Worm (Caenorhabditis elegans): ENCODE measurements around the gene npr-42.

The npr-42 gene

DNA sequence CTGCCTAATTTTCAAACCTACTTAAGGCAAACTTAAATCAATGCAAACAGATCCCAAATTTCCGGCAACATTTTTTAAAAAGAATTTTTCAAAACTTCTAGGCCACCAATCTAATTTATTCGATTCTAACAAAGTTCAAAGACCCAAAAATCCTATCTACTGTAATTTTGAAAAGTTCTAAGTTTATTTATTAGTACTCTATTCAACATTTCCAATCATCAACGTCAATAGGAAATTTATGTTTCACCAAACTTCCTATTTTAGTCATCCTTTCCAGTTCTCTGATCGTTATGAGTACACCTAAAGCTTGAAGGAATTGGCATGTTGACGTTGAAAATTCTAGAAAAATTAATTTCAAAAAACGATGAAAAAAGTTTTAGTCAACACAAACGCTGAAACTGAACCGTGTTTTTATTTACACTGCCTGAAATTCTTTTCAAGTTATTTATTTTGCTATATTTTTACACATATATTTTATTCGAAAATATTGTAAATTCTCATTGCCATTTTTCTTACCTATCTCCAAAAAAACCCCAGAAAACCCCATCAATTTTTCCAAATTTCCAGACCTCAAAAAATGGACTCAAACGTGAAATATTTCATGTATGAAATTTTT, at the start of gene npr-42:
npr-42 (plus strand) TSS at position 566 of the 616 bp plus-strand sequence.
- no peak for TF ChIP-seq unc-62 (GFP tag; optimal IDR thresholded peaks at IDR 0.05)

DNA sequence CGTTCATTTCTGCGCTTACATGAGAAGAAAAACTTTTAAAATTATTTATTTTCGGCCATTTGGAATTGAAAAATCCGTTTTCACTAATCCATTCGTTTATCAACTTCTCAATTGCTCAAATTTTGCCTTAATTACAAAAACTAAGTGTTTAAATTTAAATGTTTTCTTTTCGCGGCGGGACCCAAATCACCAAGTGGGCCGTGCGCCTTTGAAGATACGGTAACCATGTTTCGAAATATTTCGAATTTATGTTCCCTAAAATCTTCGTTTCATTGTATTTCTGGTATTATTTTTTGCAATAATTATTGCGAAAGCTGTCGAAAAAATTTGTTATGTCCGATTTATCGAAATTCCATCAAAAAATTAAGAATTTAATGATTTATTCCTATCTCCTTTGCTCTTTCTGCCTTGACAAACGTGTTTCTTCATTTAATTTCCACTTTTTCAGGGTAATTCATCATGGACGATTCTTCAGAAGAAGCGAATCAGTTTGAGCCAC, 49.4 kb upstream of the npr-42 start, which contains the start of gene C16A11.4:
C16A11.4 (plus strand) TSS at position 449 of the 499 bp plus-strand sequence.
- TF ChIP-seq unc-62 (GFP tag; optimal IDR thresholded peaks at IDR 0.05): no peak

DNA sequence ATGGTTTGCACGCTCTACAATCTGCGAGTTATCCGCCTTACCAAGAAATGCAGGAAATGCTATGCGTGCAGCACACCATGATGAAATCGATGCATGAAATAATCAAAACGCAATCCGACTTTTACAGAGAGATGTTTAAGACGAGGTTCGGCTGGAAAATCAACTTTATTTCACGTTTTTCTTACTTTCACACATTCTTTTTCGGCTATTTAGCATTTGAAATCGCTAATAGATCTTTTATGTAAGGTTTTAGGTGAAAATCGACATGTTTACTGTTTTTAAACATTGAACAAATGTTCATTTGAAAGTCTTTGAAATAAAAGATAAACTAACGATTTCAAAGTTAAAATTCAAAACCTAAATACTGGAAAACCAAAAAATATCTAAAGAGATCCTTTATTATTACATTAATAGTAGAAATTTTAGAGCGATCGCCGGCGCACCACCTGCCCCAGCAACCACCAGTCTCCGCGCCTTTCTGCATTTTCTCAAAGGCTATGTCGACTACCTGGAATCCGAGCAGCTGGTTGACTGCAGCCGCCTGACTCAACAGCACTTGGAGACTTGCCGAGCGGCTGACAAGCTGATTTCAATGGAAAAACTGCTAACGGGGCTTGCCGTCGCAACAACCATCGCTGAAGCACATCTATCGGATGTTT, 47.8 kb upstream of the npr-42 start:
- no peak for TF ChIP-seq unc-62 (GFP tag; optimal IDR thresholded peaks at IDR 0.05)

DNA sequence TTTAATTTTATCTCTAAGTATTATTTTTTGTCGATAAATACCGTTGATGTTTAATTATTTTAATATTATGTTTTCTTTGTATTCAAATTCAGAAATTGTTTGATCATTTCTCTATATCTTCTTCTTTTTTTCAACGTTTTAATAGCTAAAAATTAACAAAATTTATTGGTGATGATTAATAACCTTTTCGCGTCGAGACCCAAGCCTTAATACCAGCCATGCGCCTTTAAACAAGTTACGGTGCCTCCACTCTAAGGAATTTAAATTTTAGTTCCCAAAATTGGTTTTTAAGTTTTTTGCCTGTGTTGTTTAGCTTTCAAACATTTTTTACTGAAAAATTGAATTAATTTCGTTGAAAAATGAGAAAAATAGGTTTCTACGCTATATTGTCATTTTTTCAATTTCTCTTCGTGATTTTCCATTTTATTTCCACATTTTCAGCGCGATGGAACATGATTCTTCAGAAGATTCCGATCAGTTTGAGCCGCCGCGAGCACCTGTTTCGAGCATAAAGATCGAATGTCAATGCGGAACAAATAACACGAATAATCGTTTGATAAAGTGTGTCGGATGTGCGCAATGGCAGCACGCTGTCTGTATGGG, 46.8 kb upstream of the npr-42 start, which contains the start of gene C16A11.3:
C16A11.3 (plus strand) TSS at position 440 of the 603 bp plus-strand sequence.
- no peak for TF ChIP-seq unc-62 (GFP tag; optimal IDR thresholded peaks at IDR 0.05)

DNA sequence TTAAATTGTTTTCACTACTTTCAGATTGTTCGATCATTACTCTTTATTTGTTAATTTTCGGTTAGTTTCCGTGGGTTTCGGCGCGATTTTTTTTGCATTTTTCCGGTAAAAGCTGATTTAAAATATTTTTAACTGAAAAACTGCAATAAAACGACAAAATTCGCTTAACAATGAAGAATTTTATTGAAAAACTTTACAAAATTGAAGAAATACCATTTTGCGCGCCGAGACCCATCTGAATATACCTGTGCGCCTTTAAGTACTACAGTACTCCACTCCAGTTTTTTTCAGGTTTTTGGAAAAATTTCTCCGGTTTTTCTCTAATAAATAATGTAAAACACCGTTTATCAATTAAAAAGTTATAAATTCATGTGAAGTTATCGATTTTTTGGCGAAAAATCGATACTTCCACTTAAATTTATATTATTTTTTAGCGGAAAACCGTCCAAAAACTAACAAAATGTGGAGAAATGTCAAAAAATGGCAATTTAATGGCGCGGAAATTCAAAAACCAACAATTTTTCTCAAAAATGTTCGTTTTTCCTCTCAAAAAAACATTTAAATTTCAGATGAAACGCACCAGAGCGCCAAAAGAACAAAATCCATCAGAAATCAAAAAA, 45.1 kb upstream of the npr-42 start, which contains the start of gene C16A11.10:
C16A11.10 (plus strand) TSS at position 570 of the 620 bp plus-strand sequence.
- no peak for TF ChIP-seq unc-62 (GFP tag; optimal IDR thresholded peaks at IDR 0.05)

DNA sequence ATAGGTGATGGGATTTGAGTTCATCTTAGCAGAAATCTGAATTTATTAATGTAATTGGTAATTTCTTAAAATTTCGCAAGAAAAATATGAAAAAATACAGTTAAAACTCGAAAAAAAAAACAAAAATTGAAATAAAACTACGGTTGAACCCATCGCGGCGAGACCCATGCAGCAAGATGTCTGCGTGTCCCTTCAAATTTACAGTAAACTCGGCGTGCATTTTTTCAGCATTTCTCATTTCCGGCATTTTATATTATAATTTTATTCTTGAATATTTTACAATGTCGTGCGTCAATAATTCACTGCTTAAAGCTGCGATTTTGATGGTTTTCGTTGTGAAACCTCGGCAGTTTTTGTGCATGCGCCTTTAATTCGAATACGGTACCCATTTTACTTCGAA, 40.0 kb upstream of the npr-42 start, which contains the start of gene fbxc-43:
fbxc-43 (minus strand) TSS at position 38 of the 400 bp plus-strand sequence.
- TF ChIP-seq unc-62 (GFP tag; optimal IDR thresholded peaks at IDR 0.05): no peak

DNA sequence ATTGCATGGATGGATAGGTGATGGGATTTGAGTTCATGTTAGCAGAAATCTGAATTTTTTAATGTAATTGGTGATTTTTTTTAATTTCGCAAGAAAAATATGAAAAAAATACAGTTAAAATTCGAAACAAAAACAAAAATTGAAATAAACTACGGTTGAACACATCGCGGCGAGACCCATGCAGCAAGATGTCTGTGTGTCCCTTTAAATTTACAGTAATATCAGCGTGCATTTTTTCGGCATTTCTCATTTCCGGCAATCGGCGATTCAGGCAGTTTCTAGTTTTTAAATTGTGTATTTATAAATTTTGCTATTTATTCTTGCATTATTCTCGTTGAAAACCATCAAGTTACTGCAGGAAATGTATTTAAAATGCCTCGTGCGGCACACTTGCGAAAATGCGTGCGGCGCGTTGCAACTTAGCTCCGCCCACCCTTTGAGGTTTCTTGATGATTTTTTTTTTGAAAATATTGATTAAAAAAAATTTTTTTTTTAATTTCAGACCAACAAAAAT, 38.2 kb upstream of the npr-42 start, which contains the start of the genes fbxc-44 and C16A11.2:
fbxc-44 (minus strand) TSS at position 51 of the 514 bp plus-strand sequence.
C16A11.2 (plus strand) TSS at position 503 of the 514 bp plus-strand sequence.
- TF ChIP-seq unc-62 (GFP tag; optimal IDR thresholded peaks at IDR 0.05): no peak

DNA sequence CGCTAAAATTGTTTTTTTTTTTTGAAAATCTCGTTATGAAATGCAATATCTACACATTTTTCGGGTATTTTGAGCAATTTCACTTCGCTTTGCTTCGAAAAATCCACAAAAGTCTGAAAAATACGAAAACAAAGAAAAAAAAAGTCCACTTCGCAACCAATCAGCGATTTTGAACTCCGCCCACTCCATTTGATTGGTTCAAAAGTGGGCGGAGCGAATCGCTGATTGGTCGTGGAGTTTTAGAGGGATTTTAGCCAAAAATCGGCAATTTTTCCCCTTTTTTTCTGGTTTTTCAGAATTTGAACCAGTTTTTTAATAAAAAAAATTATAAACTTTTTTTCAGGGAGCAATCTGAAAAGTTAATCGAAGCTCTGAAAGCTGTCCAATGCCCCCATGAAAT, 37.0 kb upstream of the npr-42 start:
- TF ChIP-seq unc-62 (GFP tag; optimal IDR thresholded peaks at IDR 0.05): no peak

DNA sequence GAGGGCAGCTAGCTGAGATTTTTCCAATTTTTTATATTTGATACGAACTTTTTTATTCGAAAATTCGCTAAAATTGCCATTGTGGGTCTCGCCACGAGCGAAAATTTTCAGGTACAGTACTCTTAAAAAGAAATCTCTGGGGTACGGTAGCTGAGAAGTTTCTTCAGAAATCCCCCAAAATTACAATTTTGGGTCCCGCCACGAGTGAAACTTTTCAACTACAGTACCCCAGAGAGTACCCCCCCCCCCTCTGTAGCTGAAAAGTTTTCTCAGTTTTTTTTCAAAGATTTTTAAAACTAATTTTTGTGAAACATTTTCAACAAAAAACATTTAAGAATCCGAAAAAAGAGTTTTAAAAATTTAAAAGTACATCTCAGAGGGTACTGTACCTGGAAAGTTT, 31.0 kb upstream of the npr-42 start:
- TF ChIP-seq unc-62 (GFP tag; optimal IDR thresholded peaks at IDR 0.05): no peak

DNA sequence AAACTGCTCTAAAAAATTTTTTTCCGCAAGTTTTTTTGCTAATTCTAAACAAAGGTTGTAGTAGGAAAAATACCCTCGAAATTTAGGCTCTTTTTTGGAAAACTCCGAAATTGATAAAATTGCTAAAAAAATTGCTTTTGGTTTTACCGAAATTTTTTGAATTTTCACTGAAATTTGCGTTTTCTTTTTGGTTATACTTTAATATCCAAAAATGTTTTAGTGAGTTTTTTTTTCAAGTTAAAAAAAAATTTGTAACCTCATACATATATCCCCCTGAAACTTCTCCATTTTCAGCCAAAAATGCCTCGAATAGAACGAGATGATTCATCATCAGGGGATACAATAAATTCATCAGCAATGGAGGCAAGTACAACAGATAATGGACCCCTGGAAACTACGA, 29.1 kb upstream of the npr-42 start, which contains the start of gene gpa-11:
gpa-11 (plus strand) TSS at position 301 of the 400 bp plus-strand sequence.
- no peak for TF ChIP-seq unc-62 (GFP tag; optimal IDR thresholded peaks at IDR 0.05)

DNA sequence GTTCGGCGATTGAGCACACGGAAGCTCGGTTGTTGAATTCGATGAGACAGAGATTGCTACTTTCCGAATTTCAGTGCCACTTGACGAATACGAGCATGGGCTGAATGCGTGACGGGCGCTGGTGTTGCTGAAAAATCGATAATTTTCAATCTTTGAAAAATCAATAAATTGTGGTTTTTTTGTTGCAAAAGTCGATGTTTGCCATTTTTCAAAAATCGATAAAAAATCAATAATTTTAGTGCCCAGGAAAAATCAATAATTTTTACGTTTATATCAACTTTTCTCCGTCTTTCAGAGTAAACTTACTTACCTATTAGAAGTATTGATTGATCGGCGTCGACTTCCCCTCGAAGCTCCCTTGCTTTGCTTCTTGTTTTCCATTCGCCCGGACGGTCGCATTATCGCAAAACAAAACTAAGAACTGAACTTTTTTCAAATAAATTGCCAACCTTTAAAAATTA, 19.4 kb upstream of the npr-42 start, which contains the start of gene C16A11.7:
C16A11.7 (minus strand) TSS at position 411 of the 461 bp plus-strand sequence.
- TF ChIP-seq unc-62 (GFP tag; optimal IDR thresholded peaks at IDR 0.05): no peak

DNA sequence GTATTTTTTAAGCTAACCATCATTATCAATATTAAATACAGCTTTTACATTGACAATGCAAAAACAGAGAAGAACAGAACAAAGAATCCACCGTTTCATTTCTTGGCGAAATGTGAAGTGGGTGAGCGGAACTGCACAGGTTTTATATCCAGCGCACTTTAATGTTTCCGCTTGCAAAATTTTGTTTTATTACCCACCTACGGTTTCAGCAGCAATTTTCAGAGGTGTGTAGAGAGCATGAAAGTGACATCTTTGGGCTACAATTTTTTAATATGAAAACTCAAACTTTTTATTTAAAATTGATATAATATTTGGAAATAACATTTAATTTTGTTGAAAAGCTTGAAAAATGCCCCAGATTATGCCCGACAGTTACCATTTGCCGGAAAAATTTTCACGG, 17.3 kb upstream of the npr-42 start, which contains the start of gene clec-135:
clec-135 (minus strand) TSS at position 101 of the 400 bp plus-strand sequence.
- no peak for TF ChIP-seq unc-62 (GFP tag; optimal IDR thresholded peaks at IDR 0.05)

DNA sequence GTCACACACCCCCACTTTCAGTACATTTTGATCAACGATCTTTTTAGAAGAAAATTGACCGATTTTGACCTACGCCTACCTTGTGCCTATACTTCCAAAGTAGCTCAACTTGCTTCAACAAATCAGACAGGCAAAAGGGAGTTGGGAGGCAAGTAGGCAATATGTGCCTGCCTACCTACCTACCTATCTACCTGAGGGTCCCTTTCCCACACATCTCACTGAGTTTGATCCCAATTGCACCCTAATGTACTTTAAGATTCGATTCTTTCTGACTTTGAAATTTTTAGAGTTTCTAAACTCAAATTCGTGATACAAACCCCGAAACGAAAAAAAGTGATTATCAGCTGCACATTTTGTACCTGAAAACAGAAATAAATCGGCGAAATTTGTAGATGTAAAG, 8.3 kb upstream of the npr-42 start:
- no peak for TF ChIP-seq unc-62 (GFP tag; optimal IDR thresholded peaks at IDR 0.05)

DNA sequence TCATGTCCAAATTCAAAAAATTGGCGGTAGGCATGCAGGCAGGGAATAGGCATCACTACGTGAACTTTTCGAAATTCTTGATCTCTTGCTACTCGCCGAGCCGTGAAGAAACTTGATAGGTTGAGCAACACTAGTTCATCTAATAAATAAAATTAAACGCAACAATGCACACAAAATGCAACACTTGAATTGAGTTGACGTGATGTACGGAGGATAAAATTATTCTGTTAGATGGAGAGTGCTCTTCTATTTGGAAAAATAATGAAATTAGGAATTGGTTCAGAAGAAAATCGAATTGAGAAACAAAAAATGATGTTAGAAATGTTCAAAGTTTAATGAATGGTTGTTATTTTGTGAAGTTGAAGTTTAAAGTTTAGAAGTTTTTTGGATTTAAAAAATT, 922 bp downstream of the npr-42 start:
- no peak for TF ChIP-seq unc-62 (GFP tag; optimal IDR thresholded peaks at IDR 0.05)

DNA sequence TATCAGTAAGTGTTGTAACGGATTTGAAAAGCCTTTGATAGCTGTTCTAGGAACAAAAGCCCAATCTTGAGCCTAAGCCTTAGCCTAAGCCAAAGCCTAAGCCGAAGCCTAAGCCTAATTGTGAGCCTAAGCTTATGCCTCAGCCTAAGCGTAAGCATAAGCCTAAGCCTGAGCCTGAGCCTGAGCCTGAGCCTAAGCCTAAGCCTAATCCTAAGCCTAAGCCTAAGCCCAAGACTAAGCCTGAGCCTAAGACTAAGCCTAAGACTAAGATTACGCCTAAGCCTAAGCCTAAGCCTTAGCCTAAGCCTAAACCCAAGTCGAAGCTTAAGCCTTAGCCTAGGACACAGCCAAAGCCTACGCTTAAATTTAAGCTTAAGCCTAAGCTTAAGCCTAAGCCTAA, 1.6 kb downstream of the npr-42 start:
- TF ChIP-seq unc-62 (GFP tag; optimal IDR thresholded peaks at IDR 0.05): no peak

Measured in whole organism, dauer.